Fruit fly (Drosophila melanogaster) whole organism, wandering third instar larva: ENCODE results near the gene Srrm1.

Experiments used
- Dfd ChIP-seq: fragments of >200 bp; optimal IDR thresholded peaks from 2 replicates; lab custom pipeline; 2017; ENCODE audit warnings: missing biosample characterization, missing genetic modification characterization
- fru ChIP-seq: fragments of 200-800 bp; sonication (Bioruptor generic); optimal IDR thresholded peaks from 3 replicates; lab custom pipeline; 2016; ENCODE audit warnings: missing biosample characterization, mild to moderate bottlenecking, missing genetic modification characterization
- pan ChIP-seq: fragments of >200 bp; optimal IDR thresholded peaks from 2 replicates; lab custom pipeline; 2017

DNA sequence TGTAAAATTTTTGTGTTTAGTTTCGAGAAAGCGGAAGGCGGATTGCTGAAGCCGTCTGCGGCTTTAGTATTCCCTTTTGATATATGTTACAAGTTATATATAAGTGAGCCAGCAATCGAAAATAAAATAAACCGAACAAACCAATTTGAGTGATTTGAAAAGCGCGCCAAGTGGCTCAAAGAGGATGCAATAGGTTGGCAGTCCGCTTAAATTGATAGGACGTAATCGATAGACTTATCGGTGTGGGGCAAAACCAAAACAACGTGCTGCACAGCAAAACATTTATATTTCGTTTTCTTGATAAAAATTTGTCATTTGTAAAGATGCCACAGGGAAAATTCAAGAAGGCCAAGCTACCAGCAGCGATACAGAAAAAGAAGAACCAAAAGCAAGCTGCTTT lies 10.1 kb downstream of the Srrm1 start, which contains the start of gene CG11279:
- no peak for TF ChIP-seq Dfd (GFP tag; lab: Kevin White, UChicago)
- TF ChIP-seq pan (lab: Kevin White, UChicago), result no peak
- no peak for TF ChIP-seq fru (GFP tag; lab: Kevin White, UChicago)
